Worm (Caenorhabditis elegans): ENCODE results near the gene spch-1.
A peak's percentile ranks its signal among the peaks of the same experiment; 100 is the strongest.

The spch-1 gene

ce11 chrIV:10095171-10095570 is 16.2 kb downstream of the spch-1 start, which contains the start of the genes C04G2.5 and msp-36:
C04G2.5 (minus strand) TSS chrIV:10095271.
msp-36 (plus strand) TSS chrIV:10095433.
- TF ChIP-seq nhr-21 (tag; optimal IDR thresholded peaks at IDR 0.05): no peak
- no peak for TF ChIP-seq nhr-6 (tag; optimal IDR thresholded peaks at IDR 0.05)
- TF ChIP-seq R02D3.7 (tag; optimal IDR thresholded peaks at IDR 0.05): no peak
- no peak for TF ChIP-seq nhr-11 (tag; optimal IDR thresholded peaks at IDR 0.05)
- TF ChIP-seq dmd-4 (tag; optimal IDR thresholded peaks at IDR 0.05): no peak
- no peak for TF ChIP-seq nhr-25 (tag; optimal IDR thresholded peaks at IDR 0.05)
- no peak for TF ChIP-seq F13H6.1 (tag; optimal IDR thresholded peaks at IDR 0.05)
- no peak for TF ChIP-seq mbf-1 (tag; optimal IDR thresholded peaks at IDR 0.05)
- TF ChIP-seq ama-1 (optimal IDR thresholded peaks at IDR 0.05): no peak
- TF ChIP-seq unc-55 (GFP tag; optimal IDR thresholded peaks at IDR 0.05): no peak
- TF ChIP-seq sma-9 (GFP tag; optimal IDR thresholded peaks at IDR 0.05): no peak
- no peak for TF ChIP-seq sma-9 (tag; optimal IDR thresholded peaks at IDR 0.05)
- TF ChIP-seq mab-5 (tag; optimal IDR thresholded peaks at IDR 0.05): no peak
- no peak for TF ChIP-seq gmeb-1 (tag; optimal IDR thresholded peaks at IDR 0.05)
- TF ChIP-seq ztf-1 (GFP tag; conservative IDR thresholded peaks at IDR 0.05): no peak
- TF ChIP-seq unc-62 (GFP tag; optimal IDR thresholded peaks at IDR 0.05): no peak
- TF ChIP-seq alr-1 (tag; optimal IDR thresholded peaks at IDR 0.05): no peak
- no peak for TF ChIP-seq aly-2 (tag; optimal IDR thresholded peaks at IDR 0.05)
- no peak for TF ChIP-seq sma-3 (GFP tag; optimal IDR thresholded peaks at IDR 0.05)
- TF ChIP-seq zag-1 (tag; optimal IDR thresholded peaks at IDR 0.05): no peak

- no peak for TF ChIP-seq dmd-4 (tag; optimal IDR thresholded peaks at IDR 0.05)
Measured at ce11 chrIV:10090358-10090757, 21.0 kb downstream of the spch-1 start, which contains the start of gene ttbk-5. ttbk-5 (plus strand) TSS chrIV:10090658.

ce11 chrIV:10089777-10090176 is 21.6 kb downstream of the spch-1 start, which contains the start of gene ttr-39:
ttr-39 (minus strand) TSS chrIV:10089877.
- TF ChIP-seq unc-55 (GFP tag; optimal IDR thresholded peaks at IDR 0.05) (no peak), nhr-129 (tag; optimal IDR thresholded peaks at IDR 0.05) (no peak), sem-4 (tag; optimal IDR thresholded peaks at IDR 0.05) (no peak), unc-39 (tag; optimal IDR thresholded peaks at IDR 0.05) (no peak), lin-11 (tag; optimal IDR thresholded peaks at IDR 0.05) (no peak)

- TF ChIP-seq ztf-11 (tag; optimal IDR thresholded peaks at IDR 0.05) (no peak), elt-3 (tag; optimal IDR thresholded peaks at IDR 0.05) (no peak), Y55F3AM.14 (GFP tag; optimal IDR thresholded peaks at IDR 0.05) (no peak), elt-1 (tag; optimal IDR thresholded peaks at IDR 0.05) (no peak), nhr-10 (tag; optimal IDR thresholded peaks at IDR 0.05) (no peak), skn-1 (tag; optimal IDR thresholded peaks at IDR 0.05) (no peak), egl-27 (tag; optimal IDR thresholded peaks at IDR 0.05) (peak; percentile 0), fos-1 (tag; optimal IDR thresholded peaks at IDR 0.05) (no peak), ztf-4 (tag; optimal IDR thresholded peaks at IDR 0.05) (no peak), gmeb-1 (tag; optimal IDR thresholded peaks at IDR 0.05) (peak; percentile 82), blmp-1 (tag; optimal IDR thresholded peaks at IDR 0.05; ENCODE audit: insufficient read depth) (peak; percentile 15), ceh-82 (tag; optimal IDR thresholded peaks at IDR 0.05) (no peak), C34F6.9 (tag; optimal IDR thresholded peaks at IDR 0.05) (peak; percentile 89), sma-9 (GFP tag; optimal IDR thresholded peaks at IDR 0.05) (peak; percentile 71), sma-9 (tag; optimal IDR thresholded peaks at IDR 0.05) (no peak), peb-1 (tag; optimal IDR thresholded peaks at IDR 0.05) (no peak), lsy-2 (tag; optimal IDR thresholded peaks at IDR 0.05) (peak in 1 of 2 experiments; percentile 85), ZK546.5 (tag; optimal IDR thresholded peaks at IDR 0.05) (no peak), alr-1 (tag; optimal IDR thresholded peaks at IDR 0.05) (no peak), unc-62 (GFP tag; optimal IDR thresholded peaks at IDR 0.05) (no peak), nhr-25 (tag; optimal IDR thresholded peaks at IDR 0.05) (no peak), ztf-1 (GFP tag; conservative IDR thresholded peaks at IDR 0.05) (no peak), nhr-23 (tag; optimal IDR thresholded peaks at IDR 0.05) (no peak), nhr-6 (tag; optimal IDR thresholded peaks at IDR 0.05) (no peak), nhr-12 (tag; optimal IDR thresholded peaks at IDR 0.05) (no peak), aly-2 (tag; optimal IDR thresholded peaks at IDR 0.05) (no peak), sma-3 (GFP tag; optimal IDR thresholded peaks at IDR 0.05) (peak; percentile 69), F13H6.1 (tag; optimal IDR thresholded peaks at IDR 0.05) (no peak), snpc-4 (tag; optimal IDR thresholded peaks at IDR 0.05) (no peak), crh-2 (tag; optimal IDR thresholded peaks at IDR 0.05) (no peak), sem-4 (tag; optimal IDR thresholded peaks at IDR 0.05) (no peak), R02D3.7 (tag; optimal IDR thresholded peaks at IDR 0.05) (no peak), unc-55 (GFP tag; optimal IDR thresholded peaks at IDR 0.05) (no peak), zag-1 (tag; optimal IDR thresholded peaks at IDR 0.05) (no peak), nhr-21 (tag; optimal IDR thresholded peaks at IDR 0.05) (peak; percentile 13), ceh-16 (tag; optimal IDR thresholded peaks at IDR 0.05) (no peak), dmd-4 (tag; optimal IDR thresholded peaks at IDR 0.05) (no peak), nhr-77 (tag; optimal IDR thresholded peaks at IDR 0.05) (peak; percentile 5)
Measured at ce11 chrIV:10085401-10086187, 25.7 kb downstream of the spch-1 start, which contains the start of the genes col-2 and ndc-80. col-2 (minus strand) TSS chrIV:10085451. ndc-80 (plus strand) TSS chrIV:10086137.
